Fruit fly (Drosophila melanogaster) whole organism, embryonic: ENCODE measurements around the gene CG13314.

ENCODE experiments used
- Awh ChIP-seq: fragments of 200-800 bp; sonication (Bioruptor generic); IDR thresholded peaks from 2 replicates; pipeline ENCODE4, ENCODE4 v1.3.6; 2022; ENCODE audit warnings: missing biosample characterization, missing genetic modification characterization
- C15 ChIP-seq: fragments of 200-800 bp; sonication (Bioruptor generic); IDR thresholded peaks from 3 replicates; pipeline ENCODE4 v1.3.6; 2022; ENCODE audit warnings: missing biosample characterization, missing genetic modification characterization
- CG10274 ChIP-seq: fragments of 200-800 bp; sonication (Bioruptor generic); optimal IDR thresholded peaks from 3 replicates; lab custom pipeline; 2017; ENCODE audit warnings: missing biosample characterization, mild to moderate bottlenecking, missing genetic modification characterization
- CG10462 ChIP-seq: fragments of 200-800 bp; sonication (Bioruptor generic); optimal IDR thresholded peaks from 2 replicates; lab custom pipeline; 2016; ENCODE audit warnings: missing biosample characterization, missing genetic modification characterization
- CG11093 ChIP-seq: fragments of 200-800 bp; sonication (Bioruptor generic); IDR thresholded peaks from 3 replicates; pipeline ENCODE4 v1.3.6; 2022; ENCODE audit warnings: missing biosample characterization, missing genetic modification characterization
- CG12744 ChIP-seq: fragments of 200-800 bp; sonication (Bioruptor generic); optimal IDR thresholded peaks from 2 replicates; lab custom pipeline; 2016; ENCODE audit warnings: missing biosample characterization, missing genetic modification characterization
- CG12769 ChIP-seq: fragments of 200-800 bp; sonication (Bioruptor generic); optimal IDR thresholded peaks from 2 replicates; lab custom pipeline; 2019; ENCODE audit warnings: missing biosample characterization, mild to moderate bottlenecking, missing genetic modification characterization, moderate library complexity
- CG17912 ChIP-seq: fragments of 200-800 bp; sonication (Bioruptor generic); optimal IDR thresholded peaks from 2 replicates; lab custom pipeline; 2018; ENCODE audit warnings: missing biosample characterization, mild to moderate bottlenecking, missing genetic modification characterization
- CG30403 ChIP-seq: fragments of 200-800 bp; sonication (Bioruptor generic); optimal IDR thresholded peaks from 3 replicates; lab custom pipeline; 2016; ENCODE audit warnings: missing biosample characterization, missing genetic modification characterization
- CG31441 ChIP-seq: fragments of 200-800 bp; sonication (Bioruptor generic); IDR thresholded peaks from 2 replicates; pipeline ENCODE4 v1.3.6; 2022; ENCODE audit warnings: missing biosample characterization, missing genetic modification characterization
- CG32767 ChIP-seq: fragments of 200-800 bp; sonication (Bioruptor generic); IDR thresholded peaks from 2 replicates; pipeline ENCODE4 v1.3.6; 2022; ENCODE audit warnings: missing biosample characterization, missing genetic modification characterization
- CG34422 ChIP-seq: fragments of 200-800 bp; sonication (Bioruptor generic); IDR thresholded peaks from 3 replicates; pipeline ENCODE4 v1.3.6; 2022; ENCODE audit warnings: missing biosample characterization, missing genetic modification characterization
- CG3847 ChIP-seq: fragments of 200-800 bp; sonication (Bioruptor generic); IDR thresholded peaks from 2 replicates; pipeline ENCODE4 v1.3.6; 2022; ENCODE audit warnings: missing biosample characterization, missing genetic modification characterization
- CG4730 ChIP-seq: fragments of 200-800 bp; sonication (Bioruptor generic); IDR thresholded peaks from 2 replicates; pipeline ENCODE4 v1.3.6; 2022; ENCODE audit warnings: missing biosample characterization, missing genetic modification characterization
- CG6791 ChIP-seq: fragments of 200-800 bp; sonication (Bioruptor generic); IDR thresholded peaks from 3 replicates; pipeline ENCODE4 v1.3.6; 2022; ENCODE audit warnings: missing biosample characterization, missing genetic modification characterization; ENCODE audit not compliant: partially characterized antibody
- CG7786 ChIP-seq: fragments of 200-800 bp; sonication (Bioruptor generic); optimal IDR thresholded peaks from 2 replicates; lab custom pipeline; 2016; ENCODE audit warnings: missing biosample characterization, missing genetic modification characterization
- CG9727 ChIP-seq: fragments of 200-800 bp; sonication (Bioruptor generic); optimal IDR thresholded peaks from 3 replicates; lab custom pipeline; 2017; ENCODE audit warnings: missing biosample characterization, mild to moderate bottlenecking, missing genetic modification characterization
- Dll ChIP-seq: fragments of 200-800 bp; sonication (Bioruptor generic); IDR thresholded peaks from 4 replicates; pipeline ENCODE4 v1.3.6; 2022; ENCODE audit warnings: missing biosample characterization, missing genetic modification characterization; ENCODE audit not compliant: partially characterized antibody
- E2f2 ChIP-seq: fragments of 200-800 bp; sonication (Bioruptor generic); IDR thresholded peaks from 2 replicates; pipeline ENCODE4 v1.3.6; 2022; ENCODE audit warnings: missing biosample characterization, missing genetic modification characterization
- Gug ChIP-seq: fragments of 200-800 bp; sonication (Bioruptor generic); IDR thresholded peaks from 4 replicates; pipeline ENCODE4 v1.3.6; 2022; ENCODE audit warnings: missing biosample characterization, missing genetic modification characterization
- Hand ChIP-seq: fragments of 200-800 bp; sonication (Bioruptor generic); optimal IDR thresholded peaks from 2 replicates; lab custom pipeline; 2017; ENCODE audit warnings: mild to moderate bottlenecking, missing biosample characterization, missing genetic modification reagents, missing genetic modification characterization
- Hey ChIP-seq: fragments of 200-800 bp; sonication (Bioruptor generic); optimal IDR thresholded peaks from 3 replicates; lab custom pipeline; 2018; ENCODE audit warnings: missing biosample characterization, mild to moderate bottlenecking, missing genetic modification characterization
- Hr3 ChIP-seq: fragments of 200-800 bp; sonication (Bioruptor generic); optimal IDR thresholded peaks from 3 replicates; lab custom pipeline; 2016; ENCODE audit warnings: missing biosample characterization, missing genetic modification characterization
- Hr51 ChIP-seq, 2 experiments: fragments of 200-800 bp; sonication (Bioruptor generic); optimal IDR thresholded peaks; 2 replicates in 1 of 2; 3 replicates in 1 of 2; lab custom pipeline; 2016 to 2018; ENCODE audit warnings: missing biosample characterization in 2 of 2, missing genetic modification characterization in 2 of 2, mild to moderate bottlenecking in 1 of 2, moderate library complexity in 1 of 2
- NC2α ChIP-seq: fragments of 200-800 bp; sonication (Bioruptor generic); optimal IDR thresholded peaks from 2 replicates; lab custom pipeline; 2016; ENCODE audit warnings: missing biosample characterization, missing genetic modification characterization
- amos ChIP-seq: fragments of 200-800 bp; sonication (Bioruptor generic); IDR thresholded peaks from 2 replicates; pipeline ENCODE4 v1.3.6; 2022; ENCODE audit warnings: missing biosample characterization, missing genetic modification characterization; ENCODE audit not compliant: partially characterized antibody
- ara ChIP-seq: fragments of 200-800 bp; sonication (Bioruptor generic); IDR thresholded peaks from 2 replicates; pipeline ENCODE4 v1.3.6; 2022; ENCODE audit warnings: missing biosample characterization, missing genetic modification characterization
- br ChIP-seq: fragments of >200 bp; optimal IDR thresholded peaks from 2 replicates; lab custom pipeline; 2017
- dpn ChIP-seq, 2 experiments: fragments of 200-800 bp; sonication (Bioruptor generic); optimal IDR thresholded peaks; 3 replicates each; lab custom pipeline; 2016; ENCODE audit warnings: missing biosample characterization in 2 of 2, missing genetic modification characterization in 2 of 2
- en ChIP-seq: fragments of 200-800 bp; sonication (Bioruptor generic); optimal IDR thresholded peaks from 2 replicates; lab custom pipeline; 2016; ENCODE audit warnings: missing biosample characterization, missing genetic modification characterization
- fd102C ChIP-seq: fragments of 200-800 bp; sonication (Bioruptor generic); optimal IDR thresholded peaks from 2 replicates; lab custom pipeline; 2018; ENCODE audit warnings: missing biosample characterization, mild to moderate bottlenecking, missing genetic modification characterization, moderate library complexity
- ham ChIP-seq: fragments of 200-800 bp; sonication (Bioruptor generic); IDR thresholded peaks from 2 replicates; pipeline ENCODE4 v1.3.6; 2022; ENCODE audit warnings: missing biosample characterization, missing genetic modification characterization
- her ChIP-seq: fragments of 200-800 bp; sonication (Bioruptor generic); optimal IDR thresholded peaks from 2 replicates; lab custom pipeline; 2016; ENCODE audit warnings: missing biosample characterization, missing genetic modification characterization
- insv ChIP-seq, 2 experiments: fragments of 200-800 bp; sonication (Bioruptor generic); optimal IDR thresholded peaks; 3 replicates each; lab custom pipeline; 2016 to 2018; ENCODE audit warnings: missing biosample characterization in 2 of 2, missing genetic modification characterization in 2 of 2
- knrl ChIP-seq: fragments of 200-800 bp; sonication (Bioruptor generic); IDR thresholded peaks from 3 replicates; pipeline ENCODE4 v1.3.6; 2022; ENCODE audit warnings: missing biosample characterization, missing genetic modification characterization; ENCODE audit not compliant: partially characterized antibody
- nau ChIP-seq: fragments of 200-800 bp; sonication (Bioruptor generic); optimal IDR thresholded peaks from 3 replicates; lab custom pipeline; 2017; ENCODE audit warnings: missing biosample characterization, mild to moderate bottlenecking, missing genetic modification characterization, missing genetic modification reagents
- nerfin-1 ChIP-seq: fragments of 200-800 bp; sonication (Bioruptor generic); optimal IDR thresholded peaks from 3 replicates; lab custom pipeline; 2019; ENCODE audit warnings: missing biosample characterization, mild to moderate bottlenecking, missing genetic modification characterization, moderate library complexity
- otp ChIP-seq: fragments of 200-800 bp; sonication (Bioruptor generic); IDR thresholded peaks from 3 replicates; pipeline ENCODE4, ENCODE4 v1.3.6; 2022; ENCODE audit warnings: missing biosample characterization, missing genetic modification characterization
- pb ChIP-seq: fragments of 200-800 bp; sonication (Bioruptor generic); optimal IDR thresholded peaks from 3 replicates; lab custom pipeline; 2016; ENCODE audit warnings: missing biosample characterization, missing genetic modification characterization
- pho ChIP-seq: fragments of 200-800 bp; sonication (Bioruptor generic); optimal IDR thresholded peaks from 2 replicates; lab custom pipeline; 2016; ENCODE audit warnings: missing biosample characterization, missing genetic modification characterization
- ranshi ChIP-seq: fragments of 200-800 bp; sonication (Bioruptor generic); IDR thresholded peaks from 2 replicates; pipeline ENCODE4 v1.3.6; 2022; ENCODE audit warnings: missing biosample characterization, missing genetic modification characterization
- repo ChIP-seq: fragments of 200-800 bp; sonication (Bioruptor generic); optimal IDR thresholded peaks from 2 replicates; lab custom pipeline; 2016; ENCODE audit warnings: missing biosample characterization, missing genetic modification characterization
- run ChIP-seq: fragments of 200-800 bp; sonication (Bioruptor generic); optimal IDR thresholded peaks from 3 replicates; lab custom pipeline; 2018; ENCODE audit warnings: missing biosample characterization, mild to moderate bottlenecking, missing genetic modification characterization
- shn ChIP-seq: fragments of 200-800 bp; sonication (Bioruptor generic); optimal IDR thresholded peaks from 3 replicates; lab custom pipeline; 2016; ENCODE audit warnings: missing biosample characterization, missing genetic modification characterization
- slou ChIP-seq: fragments of 200-800 bp; sonication (Bioruptor generic); optimal IDR thresholded peaks from 3 replicates; lab custom pipeline; 2016; ENCODE audit warnings: missing biosample characterization, missing genetic modification characterization
- sna ChIP-seq: fragments of 200-800 bp; sonication (Bioruptor generic); IDR thresholded peaks from 2 replicates; pipeline ENCODE4 v1.3.6; 2022; ENCODE audit warnings: missing biosample characterization, missing genetic modification characterization; ENCODE audit not compliant: partially characterized antibody
- tgo ChIP-seq: fragments of 200-800 bp; sonication (Bioruptor generic); IDR thresholded peaks from 3 replicates; pipeline ENCODE4 v1.3.6; 2022; ENCODE audit warnings: missing biosample characterization, missing genetic modification characterization
- tx ChIP-seq: fragments of 200-800 bp; sonication (Bioruptor generic); optimal IDR thresholded peaks from 2 replicates; lab custom pipeline; 2016; ENCODE audit warnings: missing biosample characterization, missing genetic modification characterization
- vnd ChIP-seq: fragments of 200-800 bp; sonication (Bioruptor generic); IDR thresholded peaks from 3 replicates; pipeline ENCODE4 v1.3.6; 2022; ENCODE audit warnings: missing biosample characterization, missing genetic modification characterization; ENCODE audit not compliant: partially characterized antibody
- vvl ChIP-seq: fragments of 200-800 bp; sonication (Bioruptor generic); IDR thresholded peaks from 2 replicates; pipeline ENCODE4 v1.3.6; 2022; ENCODE audit warnings: missing biosample characterization, missing genetic modification characterization
- wdn ChIP-seq: fragments of 200-800 bp; sonication (Bioruptor generic); IDR thresholded peaks from 2 replicates; pipeline ENCODE4 v1.3.6; 2022; ENCODE audit warnings: missing biosample characterization, missing genetic modification characterization
- yki ChIP-seq: fragments of >200 bp; optimal IDR thresholded peaks from 3 replicates; lab custom pipeline; 2018

The CG13314 gene

dm6 chr3L:8997686-8998239, 16.2 kb downstream of the CG13314 start, which contains the start of the genes smg and CG5087 (continued):
- TF ChIP-seq repo = peak; percentile 63
- no peak for TF ChIP-seq fd102C
- TF ChIP-seq Dll (GFP tag; lab: Robert Waterston, UW) = peak; percentile 73
- no peak for TF ChIP-seq C15
- no peak for TF ChIP-seq nau (GFP tag; lab: Kevin White, UChicago)
- peak; percentile 56 for TF ChIP-seq sna (GFP tag; lab: Robert Waterston, UW)
- no peak for TF ChIP-seq nerfin-1 (tag; lab: Kevin White, UChicago)
- TF ChIP-seq pho (GFP tag; lab: Kevin White, UChicago) = peak; percentile 48
- no peak for TF ChIP-seq slou (GFP tag; lab: Kevin White, UChicago)
- TF ChIP-seq shn (GFP tag; lab: Kevin White, UChicago) = peak; percentile 25
- peak; percentile 85 for TF ChIP-seq vvl
- 0 out of 2 replicates have a peak, but pooled peaks have one; percentile 27 for TF ChIP-seq ranshi (GFP tag; lab: Robert Waterston, UW)
- TF ChIP-seq tx (GFP tag; lab: Kevin White, UChicago) = peak; percentile 33
- TF ChIP-seq en (GFP tag; lab: Kevin White, UChicago) = no peak
- peak; percentile 50 for TF ChIP-seq CG30403 (GFP tag; lab: Kevin White, UChicago)
- peak; percentile 31; the same call in 1 of the 2 replicates for TF ChIP-seq wdn (GFP tag; lab: Robert Waterston, UW)
- TF ChIP-seq Hand (GFP tag; lab: Kevin White, UChicago) = no peak
- TF ChIP-seq CG6791 = peak; percentile 85
- TF ChIP-seq knrl = peak; percentile 67
- TF ChIP-seq CG32767 (GFP tag; lab: Robert Waterston, UW) = no peak
- TF ChIP-seq CG10274 = no peak
- peak; percentile 52 for TF ChIP-seq Hr3 (GFP tag; lab: Kevin White, UChicago)
- TF ChIP-seq Awh (GFP tag; lab: Robert Waterston, UW) = no peak
- TF ChIP-seq CG12769 (tag; lab: Kevin White, UChicago) = peak; percentile 76
- no peak for TF ChIP-seq otp (GFP tag; lab: Robert Waterston, UW)
- peak; percentile 68 for TF ChIP-seq her
- peak; percentile 30; the same call in 1 of the 3 replicates for TF ChIP-seq vnd (GFP tag; lab: Robert Waterston, UW)
- no peak for TF ChIP-seq yki (lab: Kevin White, UChicago)
- peak; percentile 55; the same call in 1 of the 4 replicates for TF ChIP-seq Gug (GFP tag; lab: Robert Waterston, UW)
- peak; percentile 70 for TF ChIP-seq CG3847
- no peak for TF ChIP-seq CG11093 (GFP tag; lab: Robert Waterston, UW)
- no peak for TF ChIP-seq run (tag; lab: Kevin White, UChicago)
- no peak for TF ChIP-seq pb (GFP tag; lab: Kevin White, UChicago)
- peak; percentile 40 for TF ChIP-seq CG9727 (GFP tag; lab: Kevin White, UChicago)
- TF ChIP-seq insv (GFP tag; optimal IDR thresholded peaks at IDR 0.05; lab: Kevin White, UChicago) = peak in 1 of 2 experiments; percentile 92
- peak; percentile 59 for TF ChIP-seq CG34422 (GFP tag; lab: Robert Waterston, UW)
- peak; percentile 49 to 73 for TF ChIP-seq dpn (GFP tag; optimal IDR thresholded peaks at IDR 0.05; lab: Kevin White, UChicago)
- no peak for TF ChIP-seq Hey (tag; lab: Kevin White, UChicago)
- TF ChIP-seq CG4730 (GFP tag; lab: Robert Waterston, UW) = no peak
- no peak for TF ChIP-seq CG10462 (GFP tag; lab: Kevin White, UChicago)
- TF ChIP-seq br (lab: Kevin White, UChicago) = no peak
- TF ChIP-seq NC2α (GFP tag; lab: Kevin White, UChicago) = no peak
- peak; percentile 46 for TF ChIP-seq E2f2 (GFP tag; lab: Robert Waterston, UW)
- peak in 1 of 2 experiments; percentile 8 for TF ChIP-seq Hr51 (GFP tag; optimal IDR thresholded peaks at IDR 0.05; lab: Kevin White, UChicago)
- no peak for TF ChIP-seq CG12744
- TF ChIP-seq CG7786 (GFP tag; lab: Kevin White, UChicago) = peak; percentile 8
- TF ChIP-seq amos = peak; percentile 74
- no peak for TF ChIP-seq ara (GFP tag; lab: Robert Waterston, UW)
- no peak for TF ChIP-seq CG31441 (GFP tag; lab: Robert Waterston, UW)
- TF ChIP-seq ham (GFP tag; lab: Robert Waterston, UW) = no peak
- no peak for TF ChIP-seq tgo
- TF ChIP-seq CG17912 (GFP tag; lab: Kevin White, UChicago) = peak; percentile 58
